Fruit fly (Drosophila melanogaster): ENCODE results near the gene CG43894.

CG43894 gene

dm6 chr3L:12889353-12889820 is at the start of gene CG43894:
Gene CG43894, plus strand, starts transcription at chr3L:12889770.
- no peak for TF ChIP-seq pan (optimal IDR thresholded peaks at IDR 0.05)
- TF ChIP-seq usp (GFP tag; optimal IDR thresholded peaks at IDR 0.05) = no peak
- no peak for TF ChIP-seq CG8478 (optimal IDR thresholded peaks at IDR 0.05)
- no peak for TF ChIP-seq Dll (optimal IDR thresholded peaks at IDR 0.05)
- TF ChIP-seq psq (optimal IDR thresholded peaks at IDR 0.05) = no peak
- no peak for TF ChIP-seq EcR (GFP tag; optimal IDR thresholded peaks at IDR 0.05)

- TF ChIP-seq Dll (optimal IDR thresholded peaks at IDR 0.05) = no peak
- no peak for TF ChIP-seq EcR (GFP tag; optimal IDR thresholded peaks at IDR 0.05)
- no peak for TF ChIP-seq CG8478 (optimal IDR thresholded peaks at IDR 0.05)
- no peak for TF ChIP-seq pan (optimal IDR thresholded peaks at IDR 0.05)
- TF ChIP-seq usp (GFP tag; optimal IDR thresholded peaks at IDR 0.05) = no peak
Observed at dm6 chr3L:12839882-12840281, 49.7 kb upstream of the CG43894 start.

dm6 chr3L:12841459-12841858 is 48.1 kb upstream of the CG43894 start:
- TF ChIP-seq pan (optimal IDR thresholded peaks at IDR 0.05) (no peak), EcR (GFP tag; optimal IDR thresholded peaks at IDR 0.05) (no peak), usp (GFP tag; optimal IDR thresholded peaks at IDR 0.05) (no peak), Dll (optimal IDR thresholded peaks at IDR 0.05) (no peak), CG8478 (optimal IDR thresholded peaks at IDR 0.05) (no peak), psq (optimal IDR thresholded peaks at IDR 0.05) (no peak)

- no peak for TF ChIP-seq CG8478 (optimal IDR thresholded peaks at IDR 0.05)
- TF ChIP-seq Dll (optimal IDR thresholded peaks at IDR 0.05) = no peak
- no peak for TF ChIP-seq pan (optimal IDR thresholded peaks at IDR 0.05)
- no peak for TF ChIP-seq usp (GFP tag; optimal IDR thresholded peaks at IDR 0.05)
- no peak for TF ChIP-seq EcR (GFP tag; optimal IDR thresholded peaks at IDR 0.05)
- no peak for TF ChIP-seq psq (optimal IDR thresholded peaks at IDR 0.05)
Observed at dm6 chr3L:12842532-12842931, 47.0 kb upstream of the CG43894 start.

- TF ChIP-seq usp (GFP tag; optimal IDR thresholded peaks at IDR 0.05) (no peak), psq (optimal IDR thresholded peaks at IDR 0.05) (no peak)
Observed at dm6 chr3L:12843056-12843799, 46.3 kb upstream of the CG43894 start, which contains the start of gene nebu. Gene nebu, minus strand, starts transcription at chr3L:12843106.

dm6 chr3L:12849867-12850301 is 39.7 kb upstream of the CG43894 start, which contains the start of the genes CG10948 and Wbp2:
Gene CG10948, minus strand, starts transcription at chr3L:12850117.
Gene Wbp2, plus strand, starts transcription at chr3L:12850165.
- TF ChIP-seq Dll (optimal IDR thresholded peaks at IDR 0.05) (no peak), psq (optimal IDR thresholded peaks at IDR 0.05) (no peak), usp (GFP tag; optimal IDR thresholded peaks at IDR 0.05) (no peak), CG8478 (optimal IDR thresholded peaks at IDR 0.05) (no peak), pan (optimal IDR thresholded peaks at IDR 0.05) (no peak), EcR (GFP tag; optimal IDR thresholded peaks at IDR 0.05) (no peak)

dm6 chr3L:12853423-12853822 is 36.1 kb upstream of the CG43894 start, which contains the start of gene Ent3:
Gene Ent3, plus strand, starts transcription at chr3L:12853646.
- no peak for TF ChIP-seq EcR (GFP tag; optimal IDR thresholded peaks at IDR 0.05)

- no peak for TF ChIP-seq EcR (GFP tag; optimal IDR thresholded peaks at IDR 0.05)
- no peak for TF ChIP-seq psq (optimal IDR thresholded peaks at IDR 0.05)
- no peak for TF ChIP-seq CG8478 (optimal IDR thresholded peaks at IDR 0.05)
- no peak for TF ChIP-seq Dll (optimal IDR thresholded peaks at IDR 0.05)
- TF ChIP-seq usp (GFP tag; optimal IDR thresholded peaks at IDR 0.05) = no peak
- no peak for TF ChIP-seq pan (optimal IDR thresholded peaks at IDR 0.05)
Observed at dm6 chr3L:12857553-12858122, 31.9 kb upstream of the CG43894 start.

- no peak for TF ChIP-seq psq (optimal IDR thresholded peaks at IDR 0.05)
- no peak for TF ChIP-seq Dll (optimal IDR thresholded peaks at IDR 0.05)
- TF ChIP-seq usp (GFP tag; optimal IDR thresholded peaks at IDR 0.05) = no peak
- no peak for TF ChIP-seq pan (optimal IDR thresholded peaks at IDR 0.05)
- TF ChIP-seq EcR (GFP tag; optimal IDR thresholded peaks at IDR 0.05) = no peak
- TF ChIP-seq CG8478 (optimal IDR thresholded peaks at IDR 0.05) = no peak
Observed at dm6 chr3L:12861255-12861899, 28.2 kb upstream of the CG43894 start, which contains the start of gene CG32107. Gene CG32107, minus strand, starts transcription at chr3L:12861305.

dm6 chr3L:12862820-12863219 is 26.8 kb upstream of the CG43894 start, which contains the start of gene CG10943:
Gene CG10943, minus strand, starts transcription at chr3L:12862920.
- TF ChIP-seq usp (GFP tag; optimal IDR thresholded peaks at IDR 0.05) (no peak), psq (optimal IDR thresholded peaks at IDR 0.05) (no peak), EcR (GFP tag; optimal IDR thresholded peaks at IDR 0.05) (no peak), pan (optimal IDR thresholded peaks at IDR 0.05) (no peak), Dll (optimal IDR thresholded peaks at IDR 0.05) (no peak), CG8478 (optimal IDR thresholded peaks at IDR 0.05) (no peak)

- no peak for TF ChIP-seq CG8478 (optimal IDR thresholded peaks at IDR 0.05)
- TF ChIP-seq usp (GFP tag; optimal IDR thresholded peaks at IDR 0.05) = no peak
- TF ChIP-seq pan (optimal IDR thresholded peaks at IDR 0.05) = no peak
- no peak for TF ChIP-seq Dll (optimal IDR thresholded peaks at IDR 0.05)
- TF ChIP-seq psq (optimal IDR thresholded peaks at IDR 0.05) = no peak
- TF ChIP-seq EcR (GFP tag; optimal IDR thresholded peaks at IDR 0.05) = no peak
Observed at dm6 chr3L:12864472-12864871, 25.1 kb upstream of the CG43894 start.

dm6 chr3L:12867956-12868443 is 21.6 kb upstream of the CG43894 start:
- TF ChIP-seq usp (GFP tag; optimal IDR thresholded peaks at IDR 0.05) = no peak
- TF ChIP-seq EcR (GFP tag; optimal IDR thresholded peaks at IDR 0.05) = no peak
- no peak for TF ChIP-seq pan (optimal IDR thresholded peaks at IDR 0.05)
- no peak for TF ChIP-seq Dll (optimal IDR thresholded peaks at IDR 0.05)
- TF ChIP-seq psq (optimal IDR thresholded peaks at IDR 0.05) = no peak
- no peak for TF ChIP-seq CG8478 (optimal IDR thresholded peaks at IDR 0.05)
